Worm (Caenorhabditis elegans) whole organism, L3 larva: Measurements from ENCODE around the gene gcy-6.

Source experiments
- ama-1 ChIP-seq: fragments of 150-350 bp; optimal IDR thresholded peaks from 2 replicates; lab custom pipeline; 2018
- ceh-16 ChIP-seq: sonication (generic microtip); optimal IDR thresholded peaks from 2 replicates; lab custom pipeline; 2017; ENCODE audit warnings: missing biosample characterization, missing genetic modification characterization
- daf-12 ChIP-seq: fragments of 150-350 bp; optimal IDR thresholded peaks from 2 replicates; lab custom pipeline; 2014; ENCODE audit warnings: missing biosample characterization, missing genetic modification reagents, missing genetic modification characterization
- jun-1 ChIP-seq: fragments of 150-350 bp; optimal IDR thresholded peaks from 2 replicates; lab custom pipeline; 2014; ENCODE audit warnings: missing biosample characterization, missing genetic modification reagents, missing genetic modification characterization
- nhr-11 ChIP-seq: fragments of 150-350 bp; optimal IDR thresholded peaks from 2 replicates; lab custom pipeline; 2014; ENCODE audit warnings: missing biosample characterization, missing genetic modification characterization
- nhr-237 ChIP-seq: fragments of 150-350 bp; optimal IDR thresholded peaks from 2 replicates; lab custom pipeline; 2014; ENCODE audit warnings: missing biosample characterization, missing genetic modification characterization
- pha-4 ChIP-seq: fragments of 150-350 bp; optimal IDR thresholded peaks from 2 replicates; lab custom pipeline; 2014; ENCODE audit warnings: missing biosample characterization, missing genetic modification reagents, missing genetic modification characterization
- skn-1 ChIP-seq: fragments of 150-350 bp; optimal IDR thresholded peaks from 2 replicates; lab custom pipeline; 2014; ENCODE audit warnings: missing biosample characterization, missing genetic modification characterization
- tbx-2 ChIP-seq: sonication (generic microtip); optimal IDR thresholded peaks from 2 replicates; lab custom pipeline; 2016; ENCODE audit warnings: mild to moderate bottlenecking, missing genetic modification characterization, missing compliant biosample characterization
- unc-39 ChIP-seq: sonication (generic microtip); optimal IDR thresholded peaks from 4 replicates; lab custom pipeline; 2017; ENCODE audit warnings: missing biosample characterization, missing genetic modification characterization
- unc-62 ChIP-seq: fragments of 150-350 bp; sonication (generic microtip); optimal IDR thresholded peaks from 4 replicates; lab custom pipeline; 2014; ENCODE audit warnings: missing biosample characterization, missing genetic modification reagents, missing genetic modification characterization
- ztf-11 ChIP-seq: fragments of 150-350 bp; optimal IDR thresholded peaks from 2 replicates; lab custom pipeline; 2014; ENCODE audit warnings: missing biosample characterization, missing genetic modification characterization

DNA sequence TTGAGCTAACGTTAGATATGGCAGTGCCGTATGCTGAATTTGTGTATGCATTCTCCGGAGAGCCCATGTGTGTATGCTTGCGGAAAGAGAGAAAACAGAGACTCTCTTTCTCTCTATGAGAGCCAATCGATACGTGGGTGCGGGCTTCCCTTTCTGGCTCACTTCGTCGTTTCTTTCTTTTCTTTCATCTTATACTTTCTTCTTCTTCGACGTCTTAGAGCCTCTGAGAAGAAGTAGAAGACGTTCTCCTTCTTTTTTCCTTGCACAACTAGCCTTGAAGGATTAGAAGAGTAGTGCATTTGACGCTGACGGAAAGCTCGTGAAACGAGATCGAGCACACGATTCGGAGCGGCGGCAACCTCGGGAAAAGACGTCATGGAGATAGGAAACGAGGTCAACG is 40.0 kb downstream of the gcy-6 start:
- no peak for TF ChIP-seq tbx-2 (tag; lab: Kevin White, UChicago)
- no peak for TF ChIP-seq pha-4 (tag; lab: Kevin White, UChicago)
- peak; percentile 46 for TF ChIP-seq nhr-11 (tag; lab: Kevin White, UChicago)
- TF ChIP-seq skn-1 (tag; lab: Kevin White, UChicago), result no peak
- TF ChIP-seq nhr-237 (tag; lab: Kevin White, UChicago), result no peak
- TF ChIP-seq unc-62, result peak; percentile 81
- TF ChIP-seq ama-1, result no peak
- TF ChIP-seq jun-1 (tag; lab: Kevin White, UChicago), result no peak
- TF ChIP-seq unc-39 (tag; lab: Kevin White, UChicago), result no peak
- TF ChIP-seq daf-12 (tag; lab: Kevin White, UChicago), result no peak
- no peak for TF ChIP-seq ztf-11
- TF ChIP-seq ceh-16 (tag; lab: Kevin White, UChicago), result no peak
